Worm (Caenorhabditis elegans) whole organism, early embryonic: ENCODE results near the gene ZK185.4.

Experiments used
- aly-1 ChIP-seq: sonication (generic microtip); optimal IDR thresholded peaks from 2 replicates; lab custom pipeline; 2016; ENCODE audit warnings: missing genetic modification characterization, missing compliant biosample characterization
- ama-1 ChIP-seq: fragments of 150-350 bp; optimal IDR thresholded peaks from 2 replicates; lab custom pipeline; 2014
- sea-1 ChIP-seq: fragments of 200-800 bp; sonication (Bioruptor generic); conservative IDR thresholded peaks from 2 replicates; pipeline ENCODE4 v1.3.6; 2022; ENCODE audit warnings: missing genetic modification characterization, missing compliant biosample characterization

ce11 chrIV:4519714-4520113 lies 13.2 kb downstream of the ZK185.4 start:
- TF ChIP-seq ama-1 (lab: Kevin White, UChicago) (no peak), aly-1 (tag; lab: Kevin White, UChicago) (no peak), sea-1 (GFP tag; lab: Robert Waterston, UW) (no peak)
